Worm (Caenorhabditis elegans) whole organism, midembryonic: ENCODE results near the gene Y46B2A.3.

Experiments
- cog-1 ChIP-seq: sonication (generic microtip); optimal IDR thresholded peaks from 2 replicates; lab custom pipeline; 2016; ENCODE audit warnings: missing genetic modification characterization, missing compliant biosample characterization
- tab-1 ChIP-seq: fragments of 200-800 bp; sonication (Bioruptor generic); IDR thresholded peaks from 2 replicates; pipeline ENCODE4 v1.3.6; 2022; ENCODE audit warnings: missing genetic modification characterization, missing compliant biosample characterization

ce11 chrII:868240-868864, 1.7 kb upstream of the Y46B2A.3 start, which contains the start of gene fbxc-51:
- no peak for TF ChIP-seq tab-1 (GFP tag; lab: Robert Waterston, UW)
- no peak for TF ChIP-seq cog-1 (tag; lab: Kevin White, UChicago)
